Worm (Caenorhabditis elegans) whole organism, midembryonic: ENCODE data around the gene Y54G2A.44.
A peak's percentile ranks its signal among the peaks of the same experiment; 100 is the strongest.
"Not testable (repeated sequence)": the region's sequence is repeated elsewhere in the genome, so short reads cannot be mapped to it uniquely, and the experiment has no call there.

Experiments used
- T22C8.4 ChIP-seq: fragments of 200-800 bp; sonication (Bioruptor generic); IDR thresholded peaks from 2 replicates; pipeline ENCODE4 v1.3.6; 2022; ENCODE audit warnings: missing genetic modification characterization, missing compliant biosample characterization
- cog-1 ChIP-seq: sonication (generic microtip); optimal IDR thresholded peaks from 2 replicates; lab custom pipeline; 2016; ENCODE audit warnings: missing genetic modification characterization, missing compliant biosample characterization
- flt-1 ChIP-seq: fragments of 200-800 bp; sonication (Bioruptor generic); IDR thresholded peaks from 2 replicates; pipeline ENCODE4 v1.3.6; 2022; ENCODE audit warnings: missing genetic modification characterization, missing compliant biosample characterization
- klf-2 ChIP-seq: fragments of 200-800 bp; sonication (Bioruptor generic); conservative IDR thresholded peaks from 2 replicates; pipeline ENCODE4 v1.3.6; 2022; ENCODE audit warnings: missing genetic modification reagents, missing genetic modification characterization, missing compliant biosample characterization
- med-1 ChIP-seq: sonication (generic microtip); optimal IDR thresholded peaks from 2 replicates; lab custom pipeline; 2017; ENCODE audit warnings: missing genetic modification characterization, mild to moderate bottlenecking, missing compliant biosample characterization, antibody characterized with exemption, missing genetic modification reagents; ENCODE audit not compliant: insufficient read depth
- ref-1 ChIP-seq: fragments of 200-800 bp; sonication (Bioruptor generic); conservative IDR thresholded peaks from 2 replicates; pipeline ENCODE4 v1.3.6; 2022; ENCODE audit warnings: missing genetic modification reagents, missing genetic modification characterization, missing compliant biosample characterization
- tab-1 ChIP-seq: fragments of 200-800 bp; sonication (Bioruptor generic); IDR thresholded peaks from 2 replicates; pipeline ENCODE4 v1.3.6; 2022; ENCODE audit warnings: missing genetic modification characterization, missing compliant biosample characterization
- ztf-23 ChIP-seq: fragments of 200-800 bp; sonication (Bioruptor generic); IDR thresholded peaks from 2 replicates; pipeline ENCODE4 v1.3.6; 2022; ENCODE audit warnings: missing genetic modification reagents, missing genetic modification characterization, missing compliant biosample characterization
- ztf-29 ChIP-seq: fragments of 200-800 bp; sonication (Bioruptor generic); IDR thresholded peaks from 2 replicates; pipeline ENCODE4 v1.3.6; 2022; ENCODE audit warnings: missing genetic modification reagents, missing genetic modification characterization, missing compliant biosample characterization

Y54G2A.44 gene

ce11 chrIV:2770835-2771234 lies 30.8 kb upstream of the Y54G2A.44 start:
- TF ChIP-seq ztf-29 (GFP tag; lab: Robert Waterston, UW) (no peak), med-1 (no peak), flt-1 (GFP tag; lab: Robert Waterston, UW) (no peak), cog-1 (no peak), tab-1 (GFP tag; lab: Robert Waterston, UW) (no peak)

DNA sequence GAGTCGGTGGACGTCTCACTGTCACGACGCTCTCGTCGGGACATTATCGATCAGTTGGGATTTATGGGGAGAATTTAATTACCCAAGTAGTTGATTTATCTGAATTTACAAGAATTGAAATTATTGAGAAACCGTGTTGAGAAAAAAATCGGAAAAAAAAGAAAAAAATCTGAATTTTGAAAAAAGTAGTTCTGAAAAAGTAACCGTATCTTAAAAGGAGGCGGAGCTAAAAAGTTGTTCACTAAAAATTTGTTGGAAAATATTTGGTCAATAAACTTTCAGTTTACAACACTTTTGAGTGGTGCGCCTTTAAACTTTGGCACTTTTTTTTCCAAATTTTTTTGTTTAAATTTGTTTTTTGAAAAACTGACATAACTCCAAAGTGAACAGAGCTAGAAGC lies 30.0 kb upstream of the Y54G2A.44 start, which contains the start of gene Y54G2A.11:
Y54G2A.11 (minus strand) TSS at position 101 of the 400 bp plus-strand sequence.
- TF ChIP-seq klf-2 (GFP tag; lab: Robert Waterston, UW) (no peak), T22C8.4 (no peak), tab-1 (GFP tag; lab: Robert Waterston, UW) (no peak), cog-1 (no peak), med-1 (no peak), flt-1 (GFP tag; lab: Robert Waterston, UW) (no peak), ref-1 (no peak), ztf-29 (GFP tag; lab: Robert Waterston, UW) (no peak), ztf-23 (GFP tag; lab: Robert Waterston, UW) (no peak)

DNA sequence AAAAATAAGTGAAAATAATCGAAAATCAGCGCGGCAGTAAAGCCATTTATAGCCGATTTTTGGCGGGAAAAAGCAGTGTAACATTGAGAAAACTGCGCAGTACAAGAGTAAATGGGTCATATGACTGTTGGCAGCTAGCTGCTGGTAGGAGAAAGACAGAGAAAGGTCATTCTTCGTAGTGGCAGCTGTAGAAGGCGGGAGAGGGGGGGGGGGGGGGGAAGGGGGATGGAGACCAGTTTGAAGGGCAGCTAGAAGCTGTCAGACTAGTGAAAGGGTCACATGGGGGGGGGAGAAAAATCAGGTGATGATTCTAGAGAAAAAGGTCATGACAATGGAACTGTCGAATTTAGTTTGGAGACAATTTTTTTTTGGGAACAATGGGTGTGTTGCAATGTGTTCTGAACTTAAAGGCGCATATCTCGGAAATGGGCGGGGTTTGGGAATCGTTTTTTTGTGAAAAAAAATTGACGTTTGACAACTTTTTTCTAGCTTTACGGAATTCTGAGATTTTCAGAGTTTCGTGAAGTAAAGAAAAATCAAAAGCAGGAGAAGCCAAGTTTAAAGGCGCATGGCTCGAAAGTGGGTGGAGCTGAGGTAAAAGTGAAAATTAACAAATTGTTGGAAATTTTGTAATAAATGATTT lies 29.3 kb upstream of the Y54G2A.44 start:
- TF ChIP-seq ref-1, result no peak
- no peak for TF ChIP-seq tab-1 (GFP tag; lab: Robert Waterston, UW)
- no peak for TF ChIP-seq cog-1
- TF ChIP-seq med-1, result no peak
- no peak for TF ChIP-seq flt-1 (GFP tag; lab: Robert Waterston, UW)
- no peak for TF ChIP-seq ztf-29 (GFP tag; lab: Robert Waterston, UW)
- no peak for TF ChIP-seq ztf-23 (GFP tag; lab: Robert Waterston, UW)
- TF ChIP-seq klf-2 (GFP tag; lab: Robert Waterston, UW), result no peak
- no peak for TF ChIP-seq T22C8.4

DNA sequence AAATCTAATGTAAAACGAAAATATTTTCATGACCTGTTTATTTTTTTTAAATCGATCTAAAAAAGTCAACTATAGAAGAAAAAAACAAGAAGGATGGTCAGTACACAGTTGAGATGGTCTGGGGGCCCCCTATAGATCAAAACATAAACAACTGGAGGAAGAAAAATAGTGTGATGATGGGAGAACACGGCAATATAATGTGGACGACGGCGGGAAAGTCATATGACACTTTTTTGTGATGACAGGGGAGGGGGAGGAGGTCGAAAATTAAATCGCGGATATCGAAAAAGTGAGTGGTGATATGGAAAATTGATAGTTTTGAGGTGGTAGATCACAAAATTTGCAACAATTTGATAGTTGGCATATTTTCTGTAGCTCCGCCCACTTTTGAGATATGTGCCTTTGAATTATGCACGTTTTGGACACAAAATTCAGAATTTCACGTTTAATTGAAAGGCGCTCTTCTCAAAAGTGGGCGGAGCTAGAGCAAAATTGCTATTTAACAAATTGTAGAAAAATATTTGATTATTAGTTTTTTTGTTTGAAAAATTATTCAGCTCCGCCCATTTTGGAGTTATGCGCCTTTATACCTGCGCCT lies 28.2 kb upstream of the Y54G2A.44 start:
- TF ChIP-seq cog-1 (no peak), tab-1 (GFP tag; lab: Robert Waterston, UW) (no peak), klf-2 (GFP tag; lab: Robert Waterston, UW) (no peak), med-1 (no peak), ztf-23 (GFP tag; lab: Robert Waterston, UW) (no peak), ref-1 (no peak), T22C8.4 (no peak), ztf-29 (GFP tag; lab: Robert Waterston, UW) (no peak), flt-1 (GFP tag; lab: Robert Waterston, UW) (no peak)

ce11 chrIV:2774500-2774899 lies 27.2 kb upstream of the Y54G2A.44 start:
- TF ChIP-seq ztf-23 (GFP tag; lab: Robert Waterston, UW) (peak; percentile 56; the same call in 1 of the 2 replicates), T22C8.4 (no peak), klf-2 (GFP tag; lab: Robert Waterston, UW) (no peak), flt-1 (GFP tag; lab: Robert Waterston, UW) (0 out of 2 replicates have a peak, but pooled peaks have one; percentile 6)

DNA sequence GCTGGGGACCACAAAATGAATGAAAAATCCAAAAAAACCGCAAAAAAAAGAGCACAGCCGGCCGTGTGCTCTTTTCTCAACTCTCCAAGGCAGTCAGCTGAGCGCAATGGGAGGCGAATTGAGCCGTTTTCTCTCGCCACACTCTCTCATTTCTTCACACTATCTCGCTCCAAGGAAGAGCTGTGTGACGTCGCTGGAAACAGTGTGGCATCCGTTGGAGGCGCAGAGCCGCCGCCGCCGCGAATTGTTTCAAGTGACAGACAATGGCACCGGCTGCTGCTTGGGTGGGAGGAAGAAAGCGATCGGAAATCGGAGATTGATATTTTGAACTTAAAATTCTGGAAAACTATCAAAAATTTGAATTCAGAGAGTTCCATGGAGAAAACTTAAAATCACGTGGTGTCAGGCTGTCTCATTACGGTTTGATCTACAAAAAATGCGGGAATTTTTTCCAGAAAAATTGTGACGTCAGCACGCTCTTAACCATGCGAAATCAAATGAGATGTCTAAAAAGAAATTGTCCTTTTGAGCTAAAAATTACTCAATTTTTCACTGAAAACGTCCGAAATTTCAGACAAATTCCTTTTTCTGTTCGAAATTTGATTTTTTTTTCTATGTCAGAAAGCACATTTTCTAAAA lies 25.5 kb upstream of the Y54G2A.44 start:
- TF ChIP-seq T22C8.4 (no peak), cog-1 (no peak), med-1 (no peak), ztf-29 (GFP tag; lab: Robert Waterston, UW) (no peak), tab-1 (GFP tag; lab: Robert Waterston, UW) (no peak), klf-2 (GFP tag; lab: Robert Waterston, UW) (no peak), ref-1 (no peak), ztf-23 (GFP tag; lab: Robert Waterston, UW) (no peak), flt-1 (GFP tag; lab: Robert Waterston, UW) (no peak)

DNA sequence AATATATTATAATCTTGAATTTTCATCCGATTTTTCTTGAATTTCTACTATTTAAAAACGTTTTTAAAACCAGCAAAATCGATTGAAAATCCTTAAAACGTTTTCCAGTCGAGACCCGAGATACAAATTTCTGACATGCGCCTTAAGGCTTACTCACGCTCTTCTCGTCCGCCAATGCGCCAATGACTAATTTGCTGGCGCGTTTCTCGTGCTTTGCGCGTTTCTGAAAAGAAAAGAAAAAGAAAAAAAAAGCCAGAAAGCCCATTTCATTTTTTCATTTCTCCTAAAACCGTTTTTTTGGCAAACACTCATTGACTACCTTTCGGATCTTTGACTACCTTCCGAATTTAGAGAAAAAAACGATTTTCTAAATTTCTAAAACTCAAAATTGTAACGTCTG lies 24.9 kb upstream of the Y54G2A.44 start:
- no peak for TF ChIP-seq cog-1

DNA sequence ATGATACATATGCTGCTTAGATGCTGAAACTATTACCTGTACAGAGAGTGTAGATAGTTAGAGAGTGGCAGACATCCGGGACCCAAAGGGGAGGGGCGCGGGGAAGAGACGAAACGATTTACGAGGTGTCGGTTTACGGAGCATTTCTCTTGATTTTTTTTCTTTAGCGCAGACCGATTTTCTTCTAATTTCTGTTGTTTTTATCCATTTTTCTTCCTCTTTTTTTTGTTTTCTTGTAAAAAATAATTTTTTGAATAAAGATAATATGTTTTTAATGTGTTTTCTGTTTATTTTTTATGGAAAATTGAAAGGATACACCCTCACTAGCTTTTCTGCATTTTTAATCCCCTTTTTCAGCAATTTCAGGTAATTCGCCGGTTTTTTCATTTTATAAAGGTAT lies 23.8 kb upstream of the Y54G2A.44 start, which contains the start of gene Y54G2A.72:
Y54G2A.72 (plus strand) TSS at position 301 of the 400 bp plus-strand sequence.
- TF ChIP-seq ref-1; klf-2 (GFP tag; lab: Robert Waterston, UW); T22C8.4: not testable (repeated sequence)

DNA sequence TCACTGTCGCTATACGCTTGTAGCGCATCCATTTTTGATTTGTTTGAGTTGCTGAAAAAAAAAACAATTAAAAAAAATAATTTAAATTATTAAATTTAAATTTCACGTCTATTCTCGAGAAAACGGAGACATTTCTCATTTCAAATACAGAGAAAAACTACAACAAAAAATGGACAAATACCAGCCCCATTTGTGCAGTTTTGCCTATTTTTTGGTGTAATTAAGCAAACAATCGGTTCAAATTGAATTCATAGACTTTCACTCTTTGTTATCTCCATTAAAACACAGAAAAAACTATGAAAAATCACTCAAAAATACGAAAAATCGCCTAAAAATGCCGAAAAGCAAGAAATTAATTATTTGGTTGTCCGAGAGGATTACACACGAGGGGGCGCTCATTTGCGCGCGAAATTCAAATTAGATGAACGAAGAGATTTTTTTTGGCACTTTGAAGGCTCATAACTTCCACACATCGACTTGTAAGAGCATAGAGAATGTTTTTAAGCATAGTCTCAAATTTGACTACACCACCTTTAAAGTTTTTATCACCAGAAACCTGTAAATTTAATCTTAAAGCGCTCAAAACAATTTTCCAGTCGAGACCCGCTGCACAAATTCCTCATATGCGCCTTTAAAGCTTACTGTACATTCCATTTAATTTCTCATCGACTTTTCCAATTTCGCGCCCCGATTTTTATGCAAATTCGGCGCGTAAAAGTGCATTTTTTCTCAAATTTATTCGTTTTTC lies 18.7 kb upstream of the Y54G2A.44 start, which contains the start of gene Y54G2A.12:
Y54G2A.12 (minus strand) TSS at position 51 of the 748 bp plus-strand sequence.
- no peak for TF ChIP-seq klf-2 (GFP tag; lab: Robert Waterston, UW)
- TF ChIP-seq med-1, result no peak
- TF ChIP-seq ztf-23 (GFP tag; lab: Robert Waterston, UW), result no peak
- no peak for TF ChIP-seq T22C8.4

DNA sequence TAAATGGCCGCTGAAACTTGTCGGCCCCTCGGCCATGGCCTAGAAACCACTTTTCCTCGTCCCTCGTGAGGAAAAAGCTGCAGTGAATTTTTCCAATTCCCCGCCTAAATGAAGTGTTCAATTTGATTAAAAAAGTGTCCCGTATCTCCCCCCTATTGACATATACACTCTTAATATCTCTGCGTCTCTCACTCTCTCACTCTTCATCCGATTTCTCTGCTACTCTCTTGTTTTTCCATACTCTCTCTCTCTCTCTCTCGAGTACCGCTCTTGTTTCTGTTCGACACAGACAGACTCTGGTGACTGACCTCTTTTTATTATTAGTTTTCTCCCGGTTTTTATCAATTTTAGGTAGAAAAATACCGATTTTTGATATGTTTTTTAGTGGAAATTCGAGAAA lies 16.6 kb upstream of the Y54G2A.44 start:
- TF ChIP-seq med-1 (no peak), ztf-29 (GFP tag; lab: Robert Waterston, UW) (no peak), tab-1 (GFP tag; lab: Robert Waterston, UW) (no peak), ztf-23 (GFP tag; lab: Robert Waterston, UW) (no peak), ref-1 (no peak), klf-2 (GFP tag; lab: Robert Waterston, UW) (no peak), cog-1 (no peak), flt-1 (GFP tag; lab: Robert Waterston, UW) (no peak), T22C8.4 (no peak)
